Worm (Caenorhabditis elegans): ENCODE data around the gene rcq-5.
A peak's percentile ranks its signal among the peaks of the same experiment; 100 is the strongest.

rcq-5 gene

ce11 chrIII:4096370-4096842, 38.6 kb upstream of the rcq-5 start:
- TF ChIP-seq let-526 (GFP tag; IDR thresholded peaks at IDR 0.05): no peak
- TF ChIP-seq die-1 (tag; optimal IDR thresholded peaks at IDR 0.05): no peak
- TF ChIP-seq unc-62 (GFP tag; optimal IDR thresholded peaks at IDR 0.05): no peak
- no peak for TF ChIP-seq F33H1.4 (GFP tag; IDR thresholded peaks at IDR 0.05)
- TF ChIP-seq chd-7 (tag; optimal IDR thresholded peaks at IDR 0.05): peak; percentile 35
- TF ChIP-seq Y53G8AR.9 (GFP tag; conservative IDR thresholded peaks at IDR 0.05): 0 out of 2 replicates have a peak, but pooled peaks have one; percentile 22
- TF ChIP-seq cebp-1 (GFP tag; IDR thresholded peaks at IDR 0.05): no peak
- TF ChIP-seq cebp-1 (tag; optimal IDR thresholded peaks at IDR 0.05): peak; percentile 24
- no peak for TF ChIP-seq somi-1 (GFP tag; optimal IDR thresholded peaks at IDR 0.05)
- TF ChIP-seq dpff-1 (tag; optimal IDR thresholded peaks at IDR 0.05): no peak
- TF ChIP-seq mes-4 (tag; optimal IDR thresholded peaks at IDR 0.05): no peak
- TF ChIP-seq lin-40 (tag; optimal IDR thresholded peaks at IDR 0.05): peak; percentile 17
- TF ChIP-seq bed-1 (GFP tag; IDR thresholded peaks at IDR 0.05): no peak
- 0 out of 2 replicates have a peak, but pooled peaks have one; percentile 21 for TF ChIP-seq D2030.7 (GFP tag; IDR thresholded peaks at IDR 0.05)
- TF ChIP-seq pbrm-1 (GFP tag; IDR thresholded peaks at IDR 0.05): peak; percentile 49; the same call in 1 of the 2 replicates
- no peak for TF ChIP-seq cebp-2 (GFP tag; IDR thresholded peaks at IDR 0.05)
- TF ChIP-seq Y79H2A.3 (GFP tag; conservative IDR thresholded peaks at IDR 0.05): no peak
- peak; percentile 31; the same call in 1 of the 2 replicates for TF ChIP-seq dox-1 (GFP tag; IDR thresholded peaks at IDR 0.05)
- TF ChIP-seq ama-1 (optimal IDR thresholded peaks at IDR 0.05): peak; percentile 61
- no peak for TF ChIP-seq ama-1 (GFP tag; optimal IDR thresholded peaks at IDR 0.05)
- TF ChIP-seq ztf-26 (tag; optimal IDR thresholded peaks at IDR 0.05): peak; percentile 35
- TF ChIP-seq attf-6 (GFP tag; IDR thresholded peaks at IDR 0.05): 0 out of 2 replicates have a peak, but pooled peaks have one; percentile 9
- TF ChIP-seq hmg-1.2 (GFP tag; IDR thresholded peaks at IDR 0.05): peak; percentile 5; the same call in 1 of the 2 replicates
- TF ChIP-seq mel-28 (tag; optimal IDR thresholded peaks at IDR 0.05; ENCODE audit: borderline replicate concordance): peak; percentile 61
- peak; percentile 21; the same call in 1 of the 2 replicates for TF ChIP-seq ceh-100 (GFP tag; IDR thresholded peaks at IDR 0.05)
- peak; percentile 79 for TF ChIP-seq madf-6 (GFP tag; IDR thresholded peaks at IDR 0.05)
- no peak for TF ChIP-seq madf-10 (tag; optimal IDR thresholded peaks at IDR 0.05)
- 0 out of 2 replicates have a peak, but pooled peaks have one; percentile 8 for TF ChIP-seq madf-3 (GFP tag; IDR thresholded peaks at IDR 0.05)
- no peak for TF ChIP-seq hrde-1 (tag; optimal IDR thresholded peaks at IDR 0.05; ENCODE audit: borderline replicate concordance)
- TF ChIP-seq F52B5.7 (tag; optimal IDR thresholded peaks at IDR 0.05): peak; percentile 11
- no peak for TF ChIP-seq tbp1 (GFP tag; optimal IDR thresholded peaks at IDR 0.05)
- TF ChIP-seq athp-1 (tag; optimal IDR thresholded peaks at IDR 0.05): no peak

DNA sequence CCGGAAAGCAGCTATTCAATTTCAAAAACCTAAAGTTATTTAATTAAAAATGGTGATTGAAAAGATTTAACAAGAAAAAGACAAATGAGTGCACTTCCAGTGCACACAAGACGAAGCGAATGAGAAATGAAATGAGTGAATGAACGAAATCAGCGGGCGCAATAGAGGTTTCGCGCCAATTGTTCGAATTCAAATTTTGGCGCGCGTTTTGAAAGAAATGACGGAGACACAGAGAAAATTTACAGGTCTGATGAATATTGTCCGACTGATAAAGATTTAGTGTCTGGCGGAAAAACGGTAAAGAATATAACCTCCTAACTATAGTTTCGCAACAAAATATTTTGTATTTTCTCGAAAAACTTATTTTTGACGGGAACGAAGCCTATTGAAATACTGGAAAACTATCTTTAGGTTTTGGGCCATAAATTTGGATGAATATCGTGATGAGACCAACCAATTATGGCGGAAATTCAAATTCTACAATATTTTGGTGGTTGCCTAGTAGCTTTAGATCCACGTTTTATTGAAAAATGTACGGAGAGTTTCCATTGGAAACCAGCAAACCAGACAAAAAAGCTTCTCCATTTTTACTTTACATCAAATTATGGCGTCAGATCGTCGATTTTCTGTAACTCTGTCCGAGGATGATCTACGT, 37.8 kb upstream of the rcq-5 start, which contains the start of gene C03C10.7:
Gene C03C10.7, plus strand, starts transcription at position 605 of the 655 bp plus-strand sequence.
- TF ChIP-seq madf-3 (GFP tag; IDR thresholded peaks at IDR 0.05): peak; percentile 83
- no peak for TF ChIP-seq attf-6 (GFP tag; IDR thresholded peaks at IDR 0.05)
- no peak for TF ChIP-seq cebp-1 (GFP tag; IDR thresholded peaks at IDR 0.05)
- TF ChIP-seq cebp-1 (tag; optimal IDR thresholded peaks at IDR 0.05): no peak
- no peak for TF ChIP-seq ekl-4 (GFP tag; IDR thresholded peaks at IDR 0.05)
- no peak for TF ChIP-seq ccch-3 (GFP tag; optimal IDR thresholded peaks at IDR 0.05)
- TF ChIP-seq lag-1 (GFP tag; IDR thresholded peaks at IDR 0.05): no peak
- no peak for TF ChIP-seq somi-1 (GFP tag; optimal IDR thresholded peaks at IDR 0.05)
- TF ChIP-seq ZK185.1 (tag; optimal IDR thresholded peaks at IDR 0.05; ENCODE audit: poor library complexity, severe bottlenecking): no peak
- no peak; the same call in 1 of the 2 replicates for TF ChIP-seq dox-1 (GFP tag; IDR thresholded peaks at IDR 0.05)
- TF ChIP-seq bed-1 (GFP tag; IDR thresholded peaks at IDR 0.05): no peak
- TF ChIP-seq dpff-1 (tag; optimal IDR thresholded peaks at IDR 0.05): no peak
- TF ChIP-seq lin-35 (GFP tag; optimal IDR thresholded peaks at IDR 0.05): no peak
- no peak for TF ChIP-seq F52B5.7 (tag; optimal IDR thresholded peaks at IDR 0.05)
- no peak for TF ChIP-seq ztf-6 (GFP tag; IDR thresholded peaks at IDR 0.05)
- peak; percentile 98 for TF ChIP-seq madf-6 (GFP tag; IDR thresholded peaks at IDR 0.05)
- TF ChIP-seq atf-7 (tag; optimal IDR thresholded peaks at IDR 0.05): no peak
- TF ChIP-seq efl-1 (GFP tag; optimal IDR thresholded peaks at IDR 0.05): peak; percentile 91
- TF ChIP-seq D2030.7 (GFP tag; IDR thresholded peaks at IDR 0.05): peak; percentile 55
- TF ChIP-seq F22D6.2 (tag; optimal IDR thresholded peaks at IDR 0.05): no peak
- TF ChIP-seq F23B12.7 (tag; optimal IDR thresholded peaks at IDR 0.05; ENCODE audit: insufficient read depth): no peak
- TF ChIP-seq egl-18 (GFP tag; IDR thresholded peaks at IDR 0.05): no peak
- TF ChIP-seq F10E7.11 (tag; optimal IDR thresholded peaks at IDR 0.05): no peak
- 0 out of 2 replicates have a peak, but pooled peaks have one; percentile 18 for TF ChIP-seq hmg-1.2 (GFP tag; IDR thresholded peaks at IDR 0.05)
- TF ChIP-seq ztf-22 (GFP tag; optimal IDR thresholded peaks at IDR 0.05): no peak
- TF ChIP-seq ceh-58 (GFP tag; IDR thresholded peaks at IDR 0.05): no peak
